Worm (Caenorhabditis elegans) whole organism, midembryonic: ENCODE data around the gene natc-1.

Experiments used
- T22C8.4 ChIP-seq: fragments of 200-800 bp; sonication (Bioruptor generic); IDR thresholded peaks from 2 replicates; pipeline ENCODE4 v1.3.6; 2022; ENCODE audit warnings: missing genetic modification characterization, missing compliant biosample characterization
- cog-1 ChIP-seq: sonication (generic microtip); optimal IDR thresholded peaks from 2 replicates; lab custom pipeline; 2016; ENCODE audit warnings: missing genetic modification characterization, missing compliant biosample characterization
- med-1 ChIP-seq: sonication (generic microtip); optimal IDR thresholded peaks from 2 replicates; lab custom pipeline; 2017; ENCODE audit warnings: missing genetic modification characterization, mild to moderate bottlenecking, missing compliant biosample characterization, antibody characterized with exemption, missing genetic modification reagents; ENCODE audit not compliant: insufficient read depth
- tab-1 ChIP-seq: fragments of 200-800 bp; sonication (Bioruptor generic); IDR thresholded peaks from 2 replicates; pipeline ENCODE4 v1.3.6; 2022; ENCODE audit warnings: missing genetic modification characterization, missing compliant biosample characterization
- ztf-23 ChIP-seq: fragments of 200-800 bp; sonication (Bioruptor generic); IDR thresholded peaks from 2 replicates; pipeline ENCODE4 v1.3.6; 2022; ENCODE audit warnings: missing genetic modification reagents, missing genetic modification characterization, missing compliant biosample characterization

DNA sequence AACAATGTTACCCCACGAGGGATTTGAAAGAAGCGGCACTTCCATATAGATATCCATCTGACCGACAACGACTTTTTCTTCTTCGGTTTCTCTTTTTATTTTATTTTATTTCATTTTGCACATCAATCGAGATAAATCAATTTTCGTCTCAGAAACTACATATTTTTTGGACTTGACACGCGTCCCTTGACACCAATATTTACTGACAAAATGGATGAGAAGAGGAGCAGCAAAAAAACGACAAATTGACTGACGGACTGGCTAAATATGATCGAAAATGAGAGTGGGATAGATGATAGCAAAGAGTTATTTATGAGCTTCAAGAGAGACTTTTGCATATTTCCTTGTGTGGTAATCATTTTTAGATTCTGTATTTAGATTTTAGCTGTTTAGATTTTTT is 24.8 kb upstream of the natc-1 start:
- TF ChIP-seq med-1 (no peak), ztf-23 (GFP tag; lab: Robert Waterston, UW) (no peak), T22C8.4 (GFP tag; lab: Robert Waterston, UW) (no peak), tab-1 (GFP tag; lab: Robert Waterston, UW) (no peak), cog-1 (no peak)
